Worm (Caenorhabditis elegans): ENCODE data around the gene F26A10.2.
A peak's percentile ranks its signal among the peaks of the same experiment; 100 is the strongest.
"Not testable (repeated sequence)": the region's sequence is repeated elsewhere in the genome, so short reads cannot be mapped to it uniquely, and the experiment has no call there.

F26A10.2 gene

ce11 chrX:7665401-7665800, 20.2 kb upstream of the F26A10.2 start:
- TF ChIP-seq blmp-1 (tag; optimal IDR thresholded peaks at IDR 0.05; ENCODE audit: insufficient read depth) (peak; percentile 49), mbf-1 (tag; optimal IDR thresholded peaks at IDR 0.05) (no peak)

- not testable (repeated sequence) for TF ChIP-seq sma-9 (GFP tag; optimal IDR thresholded peaks at IDR 0.05); sma-9 (tag; optimal IDR thresholded peaks at IDR 0.05); F13H6.1 (tag; optimal IDR thresholded peaks at IDR 0.05); R02D3.7 (tag; optimal IDR thresholded peaks at IDR 0.05)
These were observed 19.6 kb upstream of the F26A10.2 start, which contains the start of gene dhs-29 for ce11 chrX:7664819-7665218. Gene dhs-29, minus strand, starts transcription at chrX:7664919.

- no peak for TF ChIP-seq unc-39 (tag; optimal IDR thresholded peaks at IDR 0.05)
- TF ChIP-seq sma-9 (GFP tag; optimal IDR thresholded peaks at IDR 0.05): no peak
- TF ChIP-seq sma-9 (tag; optimal IDR thresholded peaks at IDR 0.05): no peak
- no peak for TF ChIP-seq nhr-23 (tag; optimal IDR thresholded peaks at IDR 0.05)
- no peak for TF ChIP-seq nhr-77 (tag; optimal IDR thresholded peaks at IDR 0.05)
- no peak for TF ChIP-seq ZK546.5 (tag; optimal IDR thresholded peaks at IDR 0.05)
- TF ChIP-seq nhr-21 (tag; optimal IDR thresholded peaks at IDR 0.05): no peak
- no peak for TF ChIP-seq sma-3 (GFP tag; optimal IDR thresholded peaks at IDR 0.05)
- no peak for TF ChIP-seq mdl-1 (tag; optimal IDR thresholded peaks at IDR 0.05)
- TF ChIP-seq sem-4 (tag; optimal IDR thresholded peaks at IDR 0.05): no peak
- TF ChIP-seq lin-11 (tag; optimal IDR thresholded peaks at IDR 0.05): no peak
- TF ChIP-seq C34F6.9 (tag; optimal IDR thresholded peaks at IDR 0.05): no peak
- no peak for TF ChIP-seq aly-2 (tag; optimal IDR thresholded peaks at IDR 0.05)
- no peak for TF ChIP-seq nhr-25 (tag; optimal IDR thresholded peaks at IDR 0.05)
- TF ChIP-seq lsy-2 (tag; optimal IDR thresholded peaks at IDR 0.05): no peak
- TF ChIP-seq unc-62 (GFP tag; optimal IDR thresholded peaks at IDR 0.05): no peak
- TF ChIP-seq ztf-1 (GFP tag; conservative IDR thresholded peaks at IDR 0.05): no peak
- no peak for TF ChIP-seq nhr-6 (tag; optimal IDR thresholded peaks at IDR 0.05)
- TF ChIP-seq gmeb-1 (tag; optimal IDR thresholded peaks at IDR 0.05): no peak
These were observed 19.2 kb upstream of the F26A10.2 start for ce11 chrX:7664419-7664818.

- TF ChIP-seq skn-1 (tag; optimal IDR thresholded peaks at IDR 0.05): no peak
- TF ChIP-seq lin-11 (tag; optimal IDR thresholded peaks at IDR 0.05): no peak
- TF ChIP-seq nhr-11 (tag; optimal IDR thresholded peaks at IDR 0.05): no peak
- TF ChIP-seq fos-1 (tag; optimal IDR thresholded peaks at IDR 0.05): no peak
- TF ChIP-seq nhr-77 (tag; optimal IDR thresholded peaks at IDR 0.05): no peak
- no peak for TF ChIP-seq ztf-11 (tag; optimal IDR thresholded peaks at IDR 0.05)
- TF ChIP-seq lsy-2 (tag; optimal IDR thresholded peaks at IDR 0.05): peak in 1 of 2 experiments; percentile 4
- no peak for TF ChIP-seq C34F6.9 (tag; optimal IDR thresholded peaks at IDR 0.05)
- TF ChIP-seq zag-1 (tag; optimal IDR thresholded peaks at IDR 0.05): no peak
- TF ChIP-seq nhr-25 (tag; optimal IDR thresholded peaks at IDR 0.05): peak; percentile 6
- no peak for TF ChIP-seq gmeb-1 (tag; optimal IDR thresholded peaks at IDR 0.05)
- no peak for TF ChIP-seq blmp-1 (tag; optimal IDR thresholded peaks at IDR 0.05; ENCODE audit: insufficient read depth)
- TF ChIP-seq sem-4 (tag; optimal IDR thresholded peaks at IDR 0.05): no peak
- no peak for TF ChIP-seq sma-9 (GFP tag; optimal IDR thresholded peaks at IDR 0.05)
- TF ChIP-seq sma-9 (tag; optimal IDR thresholded peaks at IDR 0.05): no peak
- no peak for TF ChIP-seq mbf-1 (tag; optimal IDR thresholded peaks at IDR 0.05)
- TF ChIP-seq nhr-10 (tag; optimal IDR thresholded peaks at IDR 0.05): no peak
These were observed 17.3 kb upstream of the F26A10.2 start for ce11 chrX:7662532-7662931.

DNA sequence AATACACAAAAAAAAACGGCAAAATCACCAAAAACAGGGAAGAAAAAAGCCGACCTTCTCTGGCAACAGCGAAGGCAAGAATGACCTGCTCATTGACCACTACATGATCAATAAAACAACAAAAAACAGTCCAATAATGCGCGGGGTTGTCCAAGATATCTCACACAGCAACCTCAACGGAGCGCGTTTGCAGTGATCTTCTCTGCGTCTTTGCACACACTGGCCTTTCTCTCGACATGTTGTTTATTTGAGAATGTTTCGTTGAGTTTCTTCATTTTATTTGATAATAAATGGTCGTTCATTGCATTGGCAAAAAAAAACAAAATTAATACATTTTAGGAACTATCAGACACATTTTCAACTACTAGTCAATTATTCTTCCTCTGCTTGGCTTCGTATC, 16.4 kb upstream of the F26A10.2 start:
- TF ChIP-seq nhr-10 (tag; optimal IDR thresholded peaks at IDR 0.05): no peak
- TF ChIP-seq blmp-1 (tag; optimal IDR thresholded peaks at IDR 0.05; ENCODE audit: insufficient read depth): peak; percentile 23
- no peak for TF ChIP-seq unc-62 (GFP tag; optimal IDR thresholded peaks at IDR 0.05)
- no peak for TF ChIP-seq fos-1 (tag; optimal IDR thresholded peaks at IDR 0.05)
- no peak for TF ChIP-seq ztf-1 (GFP tag; conservative IDR thresholded peaks at IDR 0.05)
- TF ChIP-seq ceh-16 (tag; optimal IDR thresholded peaks at IDR 0.05): no peak
- peak in 1 of 2 experiments; percentile 26 for TF ChIP-seq lsy-2 (tag; optimal IDR thresholded peaks at IDR 0.05)
- TF ChIP-seq aly-2 (tag; optimal IDR thresholded peaks at IDR 0.05): no peak
- peak; percentile 24 for TF ChIP-seq nhr-21 (tag; optimal IDR thresholded peaks at IDR 0.05)
- TF ChIP-seq ceh-82 (tag; optimal IDR thresholded peaks at IDR 0.05): no peak
- TF ChIP-seq snpc-4 (tag; optimal IDR thresholded peaks at IDR 0.05): no peak
- TF ChIP-seq peb-1 (tag; optimal IDR thresholded peaks at IDR 0.05): no peak
- no peak for TF ChIP-seq nhr-12 (tag; optimal IDR thresholded peaks at IDR 0.05)
- TF ChIP-seq ama-1 (optimal IDR thresholded peaks at IDR 0.05): no peak
- no peak for TF ChIP-seq egl-27 (tag; optimal IDR thresholded peaks at IDR 0.05)
- no peak for TF ChIP-seq R02D3.7 (tag; optimal IDR thresholded peaks at IDR 0.05)
- no peak for TF ChIP-seq lin-39 (tag; optimal IDR thresholded peaks at IDR 0.05)
- peak; percentile 31 for TF ChIP-seq crh-2 (tag; optimal IDR thresholded peaks at IDR 0.05)
- TF ChIP-seq sma-9 (GFP tag; optimal IDR thresholded peaks at IDR 0.05): peak; percentile 62
- TF ChIP-seq sma-9 (tag; optimal IDR thresholded peaks at IDR 0.05): no peak
- TF ChIP-seq C34F6.9 (tag; optimal IDR thresholded peaks at IDR 0.05): peak; percentile 4
- no peak for TF ChIP-seq nhr-6 (tag; optimal IDR thresholded peaks at IDR 0.05)
- peak; percentile 10 for TF ChIP-seq nhr-25 (tag; optimal IDR thresholded peaks at IDR 0.05)
- TF ChIP-seq lin-13 (GFP tag; optimal IDR thresholded peaks at IDR 0.05): peak; percentile 62
- no peak for TF ChIP-seq mdl-1 (tag; optimal IDR thresholded peaks at IDR 0.05)
- no peak for TF ChIP-seq zag-1 (tag; optimal IDR thresholded peaks at IDR 0.05)
- TF ChIP-seq nhr-129 (tag; optimal IDR thresholded peaks at IDR 0.05): peak; percentile 75
- TF ChIP-seq mab-5 (tag; optimal IDR thresholded peaks at IDR 0.05): no peak
- peak; percentile 19 for TF ChIP-seq F13H6.1 (tag; optimal IDR thresholded peaks at IDR 0.05)
- peak; percentile 31 for TF ChIP-seq sma-3 (GFP tag; optimal IDR thresholded peaks at IDR 0.05)
- no peak for TF ChIP-seq mbf-1 (tag; optimal IDR thresholded peaks at IDR 0.05)
- no peak for TF ChIP-seq alr-1 (tag; optimal IDR thresholded peaks at IDR 0.05)
- TF ChIP-seq dmd-4 (tag; optimal IDR thresholded peaks at IDR 0.05): no peak
